Worm (Caenorhabditis elegans) whole organism, L4 larva: ENCODE measurements around the gene rpoa-12.

ENCODE experiments used
- ceh-82 ChIP-seq: sonication (generic microtip); optimal IDR thresholded peaks from 2 replicates; lab custom pipeline; 2017; ENCODE audit warnings: missing biosample characterization, missing genetic modification characterization
- daf-12 ChIP-seq: fragments of 150-350 bp; optimal IDR thresholded peaks from 2 replicates; lab custom pipeline; 2014; ENCODE audit warnings: missing biosample characterization, missing genetic modification reagents, missing genetic modification characterization
- dve-1 ChIP-seq: sonication (generic microtip); optimal IDR thresholded peaks from 2 replicates; lab custom pipeline; 2017; ENCODE audit warnings: antibody characterized with exemption, mild to moderate bottlenecking, missing genetic modification characterization, missing compliant biosample characterization; ENCODE audit not compliant: insufficient read depth
- lin-13 ChIP-seq: fragments of 150-350 bp; optimal IDR thresholded peaks from 2 replicates; lab custom pipeline; 2014; ENCODE audit warnings: missing biosample characterization, missing genetic modification reagents, missing genetic modification characterization
- tag-97 ChIP-seq: fragments of 200-800 bp; sonication (Bioruptor generic); IDR thresholded peaks from 2 replicates; pipeline ENCODE4 v1.3.6; 2022; ENCODE audit warnings: missing genetic modification characterization, missing compliant biosample characterization
- unc-62 ChIP-seq, 3 experiments: fragments of 150-350 bp in 1 of 3; sonication (generic microtip); optimal IDR thresholded peaks in 2 of 3; peaks in 1 of 3; 1 replicate in 1 of 3; 2 replicates in 2 of 3; lab custom pipeline; 2014 to 2017; ENCODE audit warnings: missing biosample characterization in 3 of 3, missing genetic modification characterization in 3 of 3, missing genetic modification reagents in 3 of 3, missing genotype in 1 of 3

- TF ChIP-seq lin-13 (GFP tag; lab: Kevin White, UChicago), result no peak
- no peak for TF ChIP-seq tag-97 (GFP tag; lab: Robert Waterston, UW)
- no peak for TF ChIP-seq daf-12 (tag; lab: Kevin White, UChicago)
- TF ChIP-seq unc-62 (GFP tag; optimal IDR thresholded peaks at IDR 0.05 in 1 of 2; lab: Kevin White, UChicago), result no peak
- TF ChIP-seq unc-62 (tag; optimal IDR thresholded peaks at IDR 0.05; lab: Kevin White, UChicago), result no peak
- TF ChIP-seq dve-1, result no peak
- TF ChIP-seq ceh-82, result no peak
These were observed 25.6 kb upstream of the rpoa-12 start for ce11 chrV:14448669-14449068.
